Fruit fly (Drosophila melanogaster): Measurements from ENCODE around the gene CG7824.

The CG7824 gene

DNA sequence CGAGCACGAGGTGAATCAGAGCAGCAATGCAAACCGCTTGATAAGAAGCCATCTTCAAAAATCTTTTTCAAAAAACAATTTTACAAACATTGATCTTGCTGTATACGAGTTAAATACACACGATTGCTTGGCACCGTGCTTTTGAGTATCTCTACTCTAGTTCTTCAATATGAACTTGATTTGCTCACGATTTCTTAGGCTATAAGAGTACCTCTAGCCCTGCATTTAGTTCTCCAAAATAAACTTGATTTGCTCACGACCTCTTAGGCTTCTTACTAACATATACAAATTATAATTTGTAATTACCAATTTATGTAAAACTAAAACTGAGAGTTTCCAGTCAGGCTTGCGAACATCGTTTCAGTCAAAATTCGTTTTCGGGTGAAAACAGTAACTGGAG is 22.5 kb downstream of the CG7824 start, which contains the start of gene CG42592:
Gene CG42592 (minus strand): TSS at position 101 of the 400 bp plus-strand sequence.
- TF ChIP-seq luna (GFP tag; optimal IDR thresholded peaks at IDR 0.05) (no peak), CG30431 (GFP tag; optimal IDR thresholded peaks at IDR 0.05) (no peak), CG13123 (GFP tag; optimal IDR thresholded peaks at IDR 0.05) (no peak), CG32767 (GFP tag; IDR thresholded peaks at IDR 0.05) (no peak), gce (GFP tag; IDR thresholded peaks at IDR 0.05) (no peak), Spps (tag; optimal IDR thresholded peaks at IDR 0.05) (no peak), stc (GFP tag; IDR thresholded peaks at IDR 0.05) (no peak)

DNA sequence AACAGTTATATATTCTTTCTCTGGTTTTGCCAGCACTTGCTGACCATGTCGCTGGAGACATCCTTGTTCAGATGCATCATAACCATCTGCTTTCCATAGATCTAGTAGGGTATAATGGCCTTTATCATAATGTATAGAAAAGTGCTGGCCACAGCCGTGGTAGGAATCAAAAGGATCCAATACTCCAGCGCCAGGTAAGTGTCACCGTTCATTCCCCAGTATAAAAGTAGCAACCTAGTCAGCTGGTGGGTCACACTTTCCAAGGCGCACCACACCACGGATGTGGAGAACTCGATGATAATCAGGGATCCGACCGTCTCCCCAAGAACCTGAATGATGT is 23.1 kb downstream of the CG7824 start, which contains the start of gene Prtl99C:
Gene Prtl99C (plus strand): TSS at position 241 of the 340 bp plus-strand sequence.
- no peak for TF ChIP-seq CG12942 (GFP tag; optimal IDR thresholded peaks at IDR 0.05)
- TF ChIP-seq pan (optimal IDR thresholded peaks at IDR 0.05) = no peak
- TF ChIP-seq pan (GFP tag; optimal IDR thresholded peaks at IDR 0.05 in 1 of 2, IDR thresholded peaks at IDR 0.05 in 1 of 2) = no peak
- no peak for TF ChIP-seq odd (GFP tag; optimal IDR thresholded peaks at IDR 0.05)
- no peak for TF ChIP-seq CG10543 (GFP tag; optimal IDR thresholded peaks at IDR 0.05)
- no peak for TF ChIP-seq ato (GFP tag; IDR thresholded peaks at IDR 0.05; ENCODE audit: partially characterized antibody)
- no peak for TF ChIP-seq TFAM (GFP tag; optimal IDR thresholded peaks at IDR 0.05)
- TF ChIP-seq CG14667 (GFP tag; IDR thresholded peaks at IDR 0.05) = no peak
- no peak for TF ChIP-seq CG7372 (GFP tag; IDR thresholded peaks at IDR 0.05)

DNA sequence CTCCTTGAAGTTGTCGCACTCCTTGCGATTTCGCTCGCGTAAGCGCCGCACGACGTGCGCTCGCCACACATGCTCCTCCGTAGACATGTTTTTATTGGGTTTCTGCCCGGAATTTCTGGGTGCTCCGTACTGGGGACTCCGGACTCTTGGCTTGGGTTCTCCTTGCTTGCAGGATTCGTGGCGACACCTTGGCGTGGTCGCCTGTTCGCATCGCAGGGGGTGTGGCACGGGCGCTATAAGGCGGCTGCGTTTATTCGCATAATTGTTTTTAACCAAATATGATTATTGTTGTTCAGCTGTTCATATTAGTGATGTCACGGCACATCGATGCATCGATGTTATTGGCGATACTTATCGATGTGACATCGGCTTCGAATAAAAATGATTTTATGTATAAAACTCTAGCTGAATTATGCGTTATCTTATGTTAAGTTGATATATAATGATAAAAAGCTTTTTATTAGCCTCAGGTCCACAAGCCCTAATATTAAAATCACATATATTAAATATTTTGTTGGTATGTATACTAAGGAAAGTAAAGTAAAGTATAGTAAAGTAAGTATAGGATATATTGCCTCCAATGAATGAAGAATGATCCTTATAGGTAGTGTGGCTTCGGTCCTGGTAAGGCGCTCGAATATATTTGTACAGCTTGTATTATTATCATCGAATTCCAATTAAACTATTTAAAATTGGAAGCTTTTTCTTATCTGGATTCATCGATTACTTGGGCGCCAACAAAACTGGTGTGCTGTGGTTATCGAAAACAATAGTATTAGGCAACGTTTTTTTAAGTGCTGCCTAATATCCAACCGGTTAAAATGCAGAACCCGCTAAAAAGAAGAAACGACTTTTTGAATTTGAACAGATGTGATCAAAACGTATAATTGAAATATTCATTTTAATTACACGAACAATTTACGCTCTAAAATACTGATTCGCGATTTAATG is 23.7 kb downstream of the CG7824 start, which contains the start of gene Atg16:
Gene Atg16 (minus strand): TSS at position 343 of the 951 bp plus-strand sequence.
- no peak for TF ChIP-seq CG6254 (GFP tag; optimal IDR thresholded peaks at IDR 0.05)
- no peak for TF ChIP-seq bab2 (GFP tag; optimal IDR thresholded peaks at IDR 0.05)
- no peak for TF ChIP-seq CG8359 (GFP tag; optimal IDR thresholded peaks at IDR 0.05; ENCODE audit: borderline replicate concordance)
- TF ChIP-seq inv (GFP tag; IDR thresholded peaks at IDR 0.05; ENCODE audit: partially characterized antibody) = peak; percentile 93
- no peak for TF ChIP-seq CG17802 (tag; optimal IDR thresholded peaks at IDR 0.05)
- TF ChIP-seq sr (GFP tag; IDR thresholded peaks at IDR 0.05) = no peak
- no peak for TF ChIP-seq CG4854 (GFP tag; optimal IDR thresholded peaks at IDR 0.05)
- TF ChIP-seq CG7987 (GFP tag; optimal IDR thresholded peaks at IDR 0.05) = no peak
- TF ChIP-seq pnt (GFP tag; optimal IDR thresholded peaks at IDR 0.05) = no peak
- TF ChIP-seq NC2β (GFP tag; optimal IDR thresholded peaks at IDR 0.05) = no peak
- TF ChIP-seq pzg (GFP tag; optimal IDR thresholded peaks at IDR 0.05) = peak; percentile 38
- TF ChIP-seq eyg (GFP tag; optimal IDR thresholded peaks at IDR 0.05) = no peak
- TF ChIP-seq bsh (GFP tag; optimal IDR thresholded peaks at IDR 0.05) = no peak
- no peak for TF ChIP-seq dysf (GFP tag; IDR thresholded peaks at IDR 0.05)
- no peak for TF ChIP-seq CG11560 (tag; IDR thresholded peaks at IDR 0.05)
- no peak for TF ChIP-seq CG7372 (GFP tag; IDR thresholded peaks at IDR 0.05)
- no peak for TF ChIP-seq CG31365 (tag; optimal IDR thresholded peaks at IDR 0.05)
- TF ChIP-seq CG31441 (GFP tag; IDR thresholded peaks at IDR 0.05) = no peak
- TF ChIP-seq CG6854 (GFP tag; optimal IDR thresholded peaks at IDR 0.05) = no peak
- TF ChIP-seq CG12769 (tag; optimal IDR thresholded peaks at IDR 0.05) = no peak
- no peak for TF ChIP-seq schlank (tag; optimal IDR thresholded peaks at IDR 0.05)
- TF ChIP-seq gsb (GFP tag; IDR thresholded peaks at IDR 0.05) = no peak
- no peak for TF ChIP-seq CG6683 (GFP tag; optimal IDR thresholded peaks at IDR 0.05)
- TF ChIP-seq bbx (GFP tag; IDR thresholded peaks at IDR 0.05; ENCODE audit: partially characterized antibody) = peak; percentile 95
- TF ChIP-seq pho (GFP tag; optimal IDR thresholded peaks at IDR 0.05) = no peak
- no peak for TF ChIP-seq gcm2 (GFP tag; optimal IDR thresholded peaks at IDR 0.05)
- TF ChIP-seq Lpt (GFP tag; optimal IDR thresholded peaks at IDR 0.05) = no peak
- no peak for TF ChIP-seq dimm (GFP tag; IDR thresholded peaks at IDR 0.05)
- TF ChIP-seq prd (optimal IDR thresholded peaks at IDR 0.05) = no peak
- no peak for TF ChIP-seq prd (GFP tag; IDR thresholded peaks at IDR 0.05)
- TF ChIP-seq CG1792 (GFP tag; optimal IDR thresholded peaks at IDR 0.05) = no peak
- TF ChIP-seq Kr (GFP tag; optimal IDR thresholded peaks at IDR 0.05) = no peak
